Worm (Caenorhabditis elegans) whole organism, mixed stage, embryonic: Measurements from ENCODE around the gene EEED8.3.

Experiments
- ceh-83 ChIP-seq: fragments of 200-800 bp; sonication (Bioruptor generic); optimal IDR thresholded peaks from 2 replicates; lab custom pipeline; 2018; ENCODE audit warnings: mild to moderate bottlenecking, missing genetic modification characterization, missing compliant biosample characterization
- drap-1 ChIP-seq: fragments of 200-800 bp; sonication (Bioruptor generic); optimal IDR thresholded peaks from 3 replicates; lab custom pipeline; 2018; ENCODE audit warnings: mild to moderate bottlenecking, missing genetic modification characterization, missing compliant biosample characterization
- elt-1 ChIP-seq: sonication (generic microtip); optimal IDR thresholded peaks from 2 replicates; lab custom pipeline; 2017; ENCODE audit warnings: missing genetic modification characterization, mild to moderate bottlenecking, missing compliant biosample characterization, antibody characterized with exemption, moderate library complexity, borderline replicate concordance; ENCODE audit not compliant: insufficient read depth
- tbx-8 ChIP-seq: fragments of 200-800 bp; sonication (Bioruptor generic); optimal IDR thresholded peaks from 2 replicates; lab custom pipeline; 2018; ENCODE audit warnings: mild to moderate bottlenecking, missing genetic modification characterization, moderate library complexity, missing compliant biosample characterization
- unc-62 ChIP-seq: fragments of 150-350 bp; optimal IDR thresholded peaks from 2 replicates; lab custom pipeline; 2014; ENCODE audit warnings: missing biosample characterization, missing genetic modification reagents, missing genetic modification characterization

DNA sequence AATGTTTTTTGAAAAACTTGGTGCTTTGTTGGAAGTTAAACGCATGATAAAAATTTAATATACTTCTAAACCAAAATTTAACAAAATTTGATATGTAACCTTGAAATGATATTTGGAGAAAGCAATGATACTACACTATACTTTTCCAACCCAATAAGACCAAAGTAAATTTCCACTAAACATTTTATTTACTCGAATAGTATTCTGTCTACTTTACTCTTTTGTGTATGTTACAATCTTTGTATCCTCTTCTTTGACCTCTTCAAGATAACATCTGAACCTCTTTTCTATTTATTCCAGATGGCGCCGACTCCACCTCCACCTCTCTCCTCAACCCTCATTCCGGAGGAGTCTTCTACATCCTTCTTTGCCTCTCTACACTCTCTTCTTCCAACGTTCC is 39.5 kb downstream of the EEED8.3 start, which contains the start of gene dhs-5:
- TF ChIP-seq drap-1 (no peak), ceh-83 (no peak), tbx-8 (GFP tag; lab: Kevin White, UChicago) (no peak), elt-1 (tag; lab: Kevin White, UChicago) (no peak), unc-62 (no peak)
